Fruit fly (Drosophila melanogaster): Measurements from ENCODE around the gene nsl1.
A peak's percentile ranks its signal among the peaks of the same experiment; 100 is the strongest.

Gene nsl1

DNA sequence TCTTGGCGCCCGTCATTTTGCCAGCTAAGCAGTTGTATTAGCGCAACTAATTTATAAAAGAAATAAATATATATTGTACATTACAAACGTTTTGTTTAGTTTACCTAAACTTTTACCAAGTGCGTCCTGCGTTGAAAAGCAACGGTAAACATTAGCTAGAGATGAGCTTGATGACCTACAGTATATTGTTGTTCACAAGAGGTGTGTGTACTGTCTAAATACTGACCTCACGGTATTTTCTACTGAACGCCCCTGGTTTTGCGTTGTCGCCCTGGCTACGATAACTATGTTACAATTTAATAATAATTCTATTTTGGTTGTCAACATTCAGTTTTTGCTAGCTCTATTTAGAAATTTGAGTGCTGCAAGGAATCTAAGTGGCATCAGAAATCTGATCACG, 1.2 kb upstream of the nsl1 start, which contains the start of gene Acyp2 (continued):
- TF ChIP-seq Nf-YC (tag; optimal IDR thresholded peaks at IDR 0.05) (no peak), peb (GFP tag; IDR thresholded peaks at IDR 0.05) (no peak), HLHmδ (GFP tag; optimal IDR thresholded peaks at IDR 0.05) (no peak), CG7928 (GFP tag; optimal IDR thresholded peaks at IDR 0.05) (peak; percentile 98), CG14014 (GFP tag; IDR thresholded peaks at IDR 0.05) (no peak), E2f1 (GFP tag; IDR thresholded peaks at IDR 0.05) (no peak), B-H1 (GFP tag; IDR thresholded peaks at IDR 0.05) (no peak), prd (optimal IDR thresholded peaks at IDR 0.05) (no peak), prd (GFP tag; IDR thresholded peaks at IDR 0.05) (peak; percentile 43; the same call in 1 of the 3 replicates), fd102C (GFP tag; optimal IDR thresholded peaks at IDR 0.05) (no peak), CG5180 (GFP tag; optimal IDR thresholded peaks at IDR 0.05) (no peak), sna (GFP tag; IDR thresholded peaks at IDR 0.05; ENCODE audit: partially characterized antibody) (no peak), Sin3A (optimal IDR thresholded peaks at IDR 0.05) (peak; percentile 35), CG32532 (GFP tag; IDR thresholded peaks at IDR 0.05) (peak; percentile 41; the same call in 1 of the 2 replicates), eve (GFP tag; optimal IDR thresholded peaks at IDR 0.05) (no peak), jigr1 (GFP tag; IDR thresholded peaks at IDR 0.05) (no peak), Mad (GFP tag; optimal IDR thresholded peaks at IDR 0.05) (peak; percentile 56), ham (GFP tag; IDR thresholded peaks at IDR 0.05) (no peak), tap (tag; optimal IDR thresholded peaks at IDR 0.05) (no peak), lilli (GFP tag; optimal IDR thresholded peaks at IDR 0.05) (peak; percentile 54), lola (GFP tag; optimal IDR thresholded peaks at IDR 0.05) (no peak), Elba2 (GFP tag; optimal IDR thresholded peaks at IDR 0.05) (peak; percentile 8), Rx (GFP tag; IDR thresholded peaks at IDR 0.05) (no peak), mirr (GFP tag; optimal IDR thresholded peaks at IDR 0.05) (no peak), chn (GFP tag; optimal IDR thresholded peaks at IDR 0.05) (no peak), CG5953 (GFP tag; IDR thresholded peaks at IDR 0.05) (no peak), hbn (GFP tag; IDR thresholded peaks at IDR 0.05; ENCODE audit: partially characterized antibody) (peak; percentile 48; the same call in 1 of the 2 replicates), al (GFP tag; IDR thresholded peaks at IDR 0.05) (no peak), Scr (GFP tag; IDR thresholded peaks at IDR 0.05; ENCODE audit: partially characterized antibody) (peak; percentile 53), CG6813 (GFP tag; optimal IDR thresholded peaks at IDR 0.05) (no peak), ara (GFP tag; IDR thresholded peaks at IDR 0.05) (no peak), HLH3B (GFP tag; IDR thresholded peaks at IDR 0.05) (no peak), tio (GFP tag; optimal IDR thresholded peaks at IDR 0.05) (no peak), Sry-β (GFP tag; optimal IDR thresholded peaks at IDR 0.05) (no peak), vvl (GFP tag; IDR thresholded peaks at IDR 0.05) (peak; percentile 66), CG4617 (GFP tag; optimal IDR thresholded peaks at IDR 0.05; ENCODE audit: borderline replicate concordance) (peak; percentile 69), Max (GFP tag; optimal IDR thresholded peaks at IDR 0.05) (peak; percentile 34), hkb (optimal IDR thresholded peaks at IDR 0.05) (no peak), hkb (GFP tag; IDR thresholded peaks at IDR 0.05) (0 out of 2 replicates have a peak, but pooled peaks have one; percentile 13), da (GFP tag; optimal IDR thresholded peaks at IDR 0.05) (no peak), CG2712 (tag; optimal IDR thresholded peaks at IDR 0.05) (peak; percentile 60), bsh (GFP tag; optimal IDR thresholded peaks at IDR 0.05) (no peak), sens-2 (GFP tag; IDR thresholded peaks at IDR 0.05) (no peak), knrl (GFP tag; IDR thresholded peaks at IDR 0.05; ENCODE audit: partially characterized antibody) (peak; percentile 62), CG2678 (tag; optimal IDR thresholded peaks at IDR 0.05) (no peak), Hr51 (GFP tag; optimal IDR thresholded peaks at IDR 0.05) (peak in 1 of 2 experiments; percentile 8), gfzf (GFP tag; optimal IDR thresholded peaks at IDR 0.05) (peak; percentile 53), Gsc (GFP tag; IDR thresholded peaks at IDR 0.05) (no peak), CG17568 (GFP tag; optimal IDR thresholded peaks at IDR 0.05) (no peak), Dll (GFP tag; IDR thresholded peaks at IDR 0.05; ENCODE audit: partially characterized antibody) (peak; percentile 46), CG6791 (GFP tag; IDR thresholded peaks at IDR 0.05; ENCODE audit: partially characterized antibody) (peak; percentile 53; the same call in 2 of the 3 replicates)
